Worm (Caenorhabditis elegans) whole organism, mixed stage, embryonic: ENCODE results near the gene lgg-3.

Experiments used
- cnd-1 ChIP-seq: fragments of 200-800 bp; sonication (Bioruptor generic); optimal IDR thresholded peaks from 2 replicates; lab custom pipeline; 2018; ENCODE audit warnings: mild to moderate bottlenecking, missing genetic modification characterization, missing compliant biosample characterization
- drap-1 ChIP-seq: fragments of 200-800 bp; sonication (Bioruptor generic); optimal IDR thresholded peaks from 3 replicates; lab custom pipeline; 2018; ENCODE audit warnings: mild to moderate bottlenecking, missing genetic modification characterization, missing compliant biosample characterization
- lsy-2 ChIP-seq: fragments of 150-350 bp; optimal IDR thresholded peaks from 2 replicates; lab custom pipeline; 2014; ENCODE audit warnings: missing biosample characterization, missing genetic modification characterization
- mab-5 ChIP-seq: fragments of 150-350 bp; optimal IDR thresholded peaks from 2 replicates; lab custom pipeline; 2014; ENCODE audit warnings: missing biosample characterization, missing genetic modification characterization
- mep-1 ChIP-seq: fragments of 150-350 bp; optimal IDR thresholded peaks from 2 replicates; lab custom pipeline; 2017; ENCODE audit warnings: missing biosample characterization, missing genetic modification reagents, missing genetic modification characterization, inconsistent platforms
- nhr-237 ChIP-seq: fragments of 150-350 bp; optimal IDR thresholded peaks from 2 replicates; lab custom pipeline; 2014; ENCODE audit warnings: missing biosample characterization, missing genetic modification characterization
- pha-4 ChIP-seq: fragments of 150-350 bp; optimal IDR thresholded peaks from 2 replicates; lab custom pipeline; 2018; ENCODE audit warnings: missing biosample characterization, missing genetic modification reagents, missing genetic modification characterization
- snpc-4 ChIP-seq: fragments of 150-350 bp; optimal IDR thresholded peaks from 2 replicates; lab custom pipeline; 2014; ENCODE audit warnings: missing biosample characterization, missing genetic modification characterization
- unc-39 ChIP-seq: fragments of 150-350 bp; optimal IDR thresholded peaks from 2 replicates; lab custom pipeline; 2014; ENCODE audit warnings: missing biosample characterization, missing genetic modification characterization
- unc-62 ChIP-seq: fragments of 150-350 bp; optimal IDR thresholded peaks from 2 replicates; lab custom pipeline; 2014; ENCODE audit warnings: missing biosample characterization, missing genetic modification reagents, missing genetic modification characterization
- ztf-11 ChIP-seq: fragments of 150-350 bp; optimal IDR thresholded peaks from 2 replicates; lab custom pipeline; 2014; ENCODE audit warnings: missing biosample characterization, missing genetic modification characterization

DNA sequence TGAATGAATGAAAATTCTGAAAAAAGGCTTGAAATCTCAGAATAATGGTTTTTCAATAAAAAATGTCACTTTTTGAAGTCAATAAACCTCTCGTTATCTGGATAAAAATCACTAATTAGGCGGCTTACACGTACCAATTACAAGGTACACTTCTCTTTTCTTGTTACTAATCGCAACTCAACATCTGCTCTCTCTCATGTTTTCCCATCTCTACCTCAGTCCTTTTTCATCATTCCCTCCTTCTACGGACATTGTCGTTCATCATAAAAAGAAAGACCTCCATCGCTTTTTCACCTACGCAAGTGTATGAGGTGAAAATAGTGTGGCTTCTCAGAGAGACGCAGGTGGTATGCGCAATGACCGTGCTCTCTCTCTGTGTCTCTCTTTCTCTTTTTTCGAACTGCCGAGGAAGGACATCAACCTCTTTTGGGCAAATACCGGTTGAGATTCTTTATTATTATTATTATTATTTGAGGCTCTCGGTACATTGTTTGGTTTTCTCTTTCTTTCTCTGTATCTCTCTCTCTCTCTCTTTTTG lies 29.8 kb downstream of the lgg-3 start:
- no peak for TF ChIP-seq mab-5 (tag; lab: Kevin White, UChicago)
- no peak for TF ChIP-seq unc-39
- peak; percentile 1 for TF ChIP-seq lsy-2 (tag; lab: Kevin White, UChicago)
- no peak for TF ChIP-seq unc-62
- peak; percentile 19 for TF ChIP-seq cnd-1 (tag; lab: Kevin White, UChicago)
- TF ChIP-seq drap-1 (GFP tag; lab: Kevin White, UChicago): no peak
- TF ChIP-seq ztf-11 (tag; lab: Kevin White, UChicago): no peak
- no peak for TF ChIP-seq mep-1 (tag; lab: Kevin White, UChicago)
- no peak for TF ChIP-seq pha-4 (tag; lab: Kevin White, UChicago)
- TF ChIP-seq snpc-4 (tag; lab: Kevin White, UChicago): no peak
- no peak for TF ChIP-seq nhr-237
